Fruit fly (Drosophila melanogaster) whole organism, embryonic: Measurements from ENCODE around the gene P5CDh2.

Experiments
- Ada2b ChIP-seq: fragments of 200-800 bp; sonication (Bioruptor generic); IDR thresholded peaks from 2 replicates; pipeline ENCODE4 v1.3.6; 2022; ENCODE audit warnings: missing biosample characterization, missing genetic modification characterization
- Adf1 ChIP-seq: fragments of 200-800 bp; sonication (Bioruptor generic); IDR thresholded peaks from 2 replicates; pipeline ENCODE4 v1.3.6; 2022; ENCODE audit warnings: missing biosample characterization, missing genetic modification characterization
- CG10274 ChIP-seq: fragments of 200-800 bp; sonication (Bioruptor generic); optimal IDR thresholded peaks from 3 replicates; lab custom pipeline; 2017; ENCODE audit warnings: missing biosample characterization, mild to moderate bottlenecking, missing genetic modification characterization
- CG12299 ChIP-seq: fragments of 200-800 bp; sonication (Bioruptor generic); optimal IDR thresholded peaks from 2 replicates; lab custom pipeline; 2018; ENCODE audit warnings: missing biosample characterization, mild to moderate bottlenecking, missing genetic modification characterization
- CG14965 ChIP-seq: fragments of 200-800 bp; sonication (Bioruptor generic); optimal IDR thresholded peaks from 2 replicates; lab custom pipeline; 2016; ENCODE audit warnings: missing biosample characterization, missing genetic modification characterization, borderline replicate concordance
- CG1529 ChIP-seq: fragments of 200-800 bp; sonication (Bioruptor generic); optimal IDR thresholded peaks from 3 replicates; lab custom pipeline; 2018; ENCODE audit warnings: missing biosample characterization, missing genetic modification characterization
- CG16863 ChIP-seq: fragments of 200-800 bp; sonication (Bioruptor generic); optimal IDR thresholded peaks from 3 replicates; lab custom pipeline; 2016; ENCODE audit warnings: missing biosample characterization, missing genetic modification characterization
- CG1832 ChIP-seq: fragments of 200-800 bp; sonication (Bioruptor generic); optimal IDR thresholded peaks from 2 replicates; lab custom pipeline; 2017; ENCODE audit warnings: missing biosample characterization, mild to moderate bottlenecking, missing genetic modification characterization, inconsistent platforms
- CG31365 ChIP-seq: fragments of 200-800 bp; sonication (Bioruptor generic); optimal IDR thresholded peaks from 2 replicates; lab custom pipeline; 2018; ENCODE audit warnings: missing biosample characterization, mild to moderate bottlenecking, missing genetic modification characterization
- CG33557 ChIP-seq: fragments of 200-800 bp; sonication (Bioruptor generic); optimal IDR thresholded peaks from 2 replicates; lab custom pipeline; 2019; ENCODE audit warnings: missing biosample characterization, mild to moderate bottlenecking, missing genetic modification characterization, moderate library complexity
- CG4730 ChIP-seq: fragments of 200-800 bp; sonication (Bioruptor generic); IDR thresholded peaks from 2 replicates; pipeline ENCODE4 v1.3.6; 2022; ENCODE audit warnings: missing biosample characterization, missing genetic modification characterization
- CG6654 ChIP-seq: fragments of 200-800 bp; sonication (Bioruptor generic); optimal IDR thresholded peaks from 2 replicates; lab custom pipeline; 2017; ENCODE audit warnings: missing biosample characterization, mild to moderate bottlenecking, missing genetic modification characterization
- CG7372 ChIP-seq: fragments of 200-800 bp; sonication (Bioruptor generic); IDR thresholded peaks from 2 replicates; pipeline ENCODE4 v1.3.6; 2022; ENCODE audit warnings: missing biosample characterization, missing genetic modification characterization
- CG7963 ChIP-seq: fragments of 200-800 bp; sonication (Bioruptor generic); IDR thresholded peaks from 3 replicates; pipeline ENCODE4 v1.3.6; 2022; ENCODE audit warnings: missing biosample characterization, missing genetic modification characterization; ENCODE audit not compliant: partially characterized antibody
- CG8388 ChIP-seq: fragments of 200-800 bp; sonication (Bioruptor generic); optimal IDR thresholded peaks from 2 replicates; lab custom pipeline; 2019; ENCODE audit warnings: missing biosample characterization, mild to moderate bottlenecking, missing genetic modification characterization, moderate library complexity
- CG8478 ChIP-seq: fragments of >200 bp; optimal IDR thresholded peaks from 2 replicates; lab custom pipeline; 2018
- CG8765 ChIP-seq: fragments of 200-800 bp; sonication (Bioruptor generic); IDR thresholded peaks from 2 replicates; pipeline ENCODE4 v1.3.6; 2022; ENCODE audit warnings: missing biosample characterization, missing genetic modification characterization
- CG9215 ChIP-seq: fragments of 200-800 bp; sonication (Bioruptor generic); IDR thresholded peaks from 2 replicates; pipeline ENCODE4 v1.3.6; 2022; ENCODE audit warnings: missing biosample characterization, missing genetic modification characterization
- CoRest ChIP-seq: fragments of 200-800 bp; sonication (Bioruptor generic); optimal IDR thresholded peaks from 3 replicates; lab custom pipeline; 2018; ENCODE audit warnings: missing biosample characterization, mild to moderate bottlenecking, missing genetic modification characterization, moderate library complexity
- CrebB ChIP-seq: fragments of 200-800 bp; sonication (Bioruptor generic); optimal IDR thresholded peaks from 3 replicates; lab custom pipeline; 2018; ENCODE audit warnings: missing biosample characterization, mild to moderate bottlenecking, missing genetic modification characterization
- D ChIP-seq, 2 experiments: fragments of 200-800 bp in 1 of 2; fragments of >200 bp in 1 of 2; sonication (Bioruptor generic) in 1 of 2; optimal IDR thresholded peaks; 2 replicates in 1 of 2; 3 replicates in 1 of 2; lab custom pipeline; 2017; ENCODE audit warnings: mild to moderate bottlenecking in 1 of 2, missing biosample characterization in 1 of 2, missing genetic modification characterization in 1 of 2, missing genetic modification reagents in 1 of 2
- Eip74EF ChIP-seq, 2 experiments: fragments of 200-800 bp in 1 of 2; fragments of >200 bp in 1 of 2; sonication (Bioruptor generic) in 1 of 2; optimal IDR thresholded peaks; 2 replicates each; lab custom pipeline; 2017 to 2019; ENCODE audit warnings: missing biosample characterization in 2 of 2, missing genetic modification characterization in 2 of 2, mild to moderate bottlenecking in 1 of 2, moderate library complexity in 1 of 2
- Fer1 ChIP-seq: fragments of 200-800 bp; sonication (Bioruptor generic); optimal IDR thresholded peaks from 2 replicates; lab custom pipeline; 2017; ENCODE audit warnings: missing biosample characterization, mild to moderate bottlenecking, missing genetic modification characterization
- HLH4C ChIP-seq: fragments of 200-800 bp; sonication (Bioruptor generic); IDR thresholded peaks from 3 replicates; pipeline ENCODE4 v1.3.6; 2022; ENCODE audit warnings: missing biosample characterization, missing genetic modification characterization; ENCODE audit not compliant: partially characterized antibody
- HLHmδ ChIP-seq: fragments of 200-800 bp; sonication (Bioruptor generic); optimal IDR thresholded peaks from 2 replicates; lab custom pipeline; 2018; ENCODE audit warnings: missing biosample characterization, mild to moderate bottlenecking, missing genetic modification characterization, moderate library complexity
- Hand ChIP-seq: fragments of 200-800 bp; sonication (Bioruptor generic); optimal IDR thresholded peaks from 2 replicates; lab custom pipeline; 2017; ENCODE audit warnings: mild to moderate bottlenecking, missing biosample characterization, missing genetic modification reagents, missing genetic modification characterization
- NC2β ChIP-seq: fragments of 200-800 bp; sonication (Bioruptor generic); optimal IDR thresholded peaks from 2 replicates; lab custom pipeline; 2016; ENCODE audit warnings: missing biosample characterization, missing genetic modification characterization
- Sin3A ChIP-seq: fragments of >200 bp; optimal IDR thresholded peaks from 2 replicates; lab custom pipeline; 2018
- TFAM ChIP-seq: fragments of 200-800 bp; sonication (Bioruptor generic); optimal IDR thresholded peaks from 2 replicates; lab custom pipeline; 2017; ENCODE audit warnings: missing biosample characterization, missing genetic modification characterization, inconsistent platforms
- Xbp1 ChIP-seq: fragments of 200-800 bp; sonication (Bioruptor generic); optimal IDR thresholded peaks from 3 replicates; lab custom pipeline; 2016; ENCODE audit warnings: missing biosample characterization, mild to moderate bottlenecking, missing genetic modification characterization
- ara ChIP-seq: fragments of 200-800 bp; sonication (Bioruptor generic); IDR thresholded peaks from 2 replicates; pipeline ENCODE4 v1.3.6; 2022; ENCODE audit warnings: missing biosample characterization, missing genetic modification characterization
- chif ChIP-seq, 2 experiments: fragments of 200-800 bp; sonication (Bioruptor generic); optimal IDR thresholded peaks; 3 replicates each; lab custom pipeline; 2016; ENCODE audit warnings: missing biosample characterization in 2 of 2, missing genetic modification characterization in 2 of 2
- disco-r ChIP-seq: fragments of 200-800 bp; sonication (Bioruptor generic); optimal IDR thresholded peaks from 2 replicates; lab custom pipeline; 2016; ENCODE audit warnings: missing biosample characterization, missing genetic modification characterization
- gce ChIP-seq: fragments of 200-800 bp; sonication (Bioruptor generic); IDR thresholded peaks from 3 replicates; pipeline ENCODE4 v1.3.6; 2022; ENCODE audit warnings: missing biosample characterization, missing genetic modification characterization
- gfzf ChIP-seq: fragments of 200-800 bp; sonication (Bioruptor generic); optimal IDR thresholded peaks from 2 replicates; lab custom pipeline; 2016; ENCODE audit warnings: missing biosample characterization, mild to moderate bottlenecking, missing genetic modification characterization, moderate library complexity
- gro ChIP-seq: fragments of 200-800 bp; sonication (Bioruptor generic); optimal IDR thresholded peaks from 2 replicates; lab custom pipeline; 2016; ENCODE audit warnings: missing biosample characterization, missing genetic modification characterization
- gsb ChIP-seq: fragments of 200-800 bp; sonication (Bioruptor generic); IDR thresholded peaks from 2 replicates; pipeline ENCODE4 v1.3.6; 2022; ENCODE audit warnings: missing biosample characterization, missing genetic modification characterization
- ham ChIP-seq: fragments of 200-800 bp; sonication (Bioruptor generic); IDR thresholded peaks from 2 replicates; pipeline ENCODE4 v1.3.6; 2022; ENCODE audit warnings: missing biosample characterization, missing genetic modification characterization
- ind ChIP-seq: fragments of 200-800 bp; sonication (Bioruptor generic); optimal IDR thresholded peaks from 3 replicates; lab custom pipeline; 2016; ENCODE audit warnings: missing biosample characterization, missing genetic modification characterization
- insv ChIP-seq, 2 experiments: fragments of 200-800 bp; sonication (Bioruptor generic); optimal IDR thresholded peaks; 3 replicates each; lab custom pipeline; 2016 to 2018; ENCODE audit warnings: missing biosample characterization in 2 of 2, missing genetic modification characterization in 2 of 2
- kni ChIP-seq: fragments of 200-800 bp; sonication (Bioruptor generic); optimal IDR thresholded peaks from 3 replicates; lab custom pipeline; 2017; ENCODE audit warnings: mild to moderate bottlenecking, missing biosample characterization, missing genetic modification reagents, missing genetic modification characterization
- luna ChIP-seq: fragments of 200-800 bp; sonication (Bioruptor generic); optimal IDR thresholded peaks from 2 replicates; lab custom pipeline; 2016; ENCODE audit warnings: missing biosample characterization, missing genetic modification characterization
- nerfin-2 ChIP-seq: fragments of 200-800 bp; sonication (Bioruptor generic); IDR thresholded peaks from 2 replicates; pipeline ENCODE4 v1.3.6; 2022; ENCODE audit warnings: missing biosample characterization, missing genetic modification characterization; ENCODE audit not compliant: partially characterized antibody
- sc ChIP-seq, 3 experiments: fragments of >200 bp in 2 of 3; fragments of 200-800 bp in 1 of 3; sonication (Bioruptor generic) in 1 of 3; optimal IDR thresholded peaks; 2 replicates in 2 of 3; 3 replicates in 1 of 3; lab custom pipeline; 2017; ENCODE audit warnings: mild to moderate bottlenecking in 1 of 3, missing biosample characterization in 1 of 3, missing genetic modification characterization in 1 of 3, missing genetic modification reagents in 1 of 3
- sisA ChIP-seq: fragments of 200-800 bp; sonication (Bioruptor generic); IDR thresholded peaks from 2 replicates; pipeline ENCODE4 v1.3.6; 2022; ENCODE audit warnings: missing biosample characterization, missing genetic modification characterization
- tll ChIP-seq, 2 experiments: fragments of 200-800 bp in 1 of 2; fragments of >200 bp in 1 of 2; sonication (Bioruptor generic) in 1 of 2; optimal IDR thresholded peaks; 2 replicates each; lab custom pipeline; 2017 to 2019; ENCODE audit warnings: missing biosample characterization in 2 of 2, missing genetic modification characterization in 2 of 2, mild to moderate bottlenecking in 1 of 2, moderate library complexity in 1 of 2
- ttk ChIP-seq: fragments of 200-800 bp; sonication (Bioruptor generic); IDR thresholded peaks from 2 replicates; pipeline ENCODE4 v2.1.2; 2022; ENCODE audit warnings: missing biosample characterization, missing genetic modification characterization
- zen2 ChIP-seq: fragments of 200-800 bp; sonication (Bioruptor generic); IDR thresholded peaks from 3 replicates; pipeline ENCODE4 v1.3.6; 2022; ENCODE audit warnings: missing biosample characterization, missing genetic modification characterization; ENCODE audit not compliant: partially characterized antibody

The P5CDh2 gene

dm6 chr3R:21862137-21862850, 15.4 kb upstream of the P5CDh2 start (continued):
- TF ChIP-seq kni (GFP tag; lab: Kevin White, UChicago) (peak; percentile 65), Hand (GFP tag; lab: Kevin White, UChicago) (peak; percentile 25), CG33557 (GFP tag; lab: Kevin White, UChicago) (peak; percentile 79), ind (GFP tag; lab: Kevin White, UChicago) (peak; percentile 39), Ada2b (peak; percentile 22; the same call in 1 of the 2 replicates), CG9215 (no peak), sc (optimal IDR thresholded peaks at IDR 0.05; lab: Kevin White, UChicago) (no peak), sc (GFP tag; optimal IDR thresholded peaks at IDR 0.05; lab: Kevin White, UChicago) (peak; percentile 80), CG4730 (peak; percentile 50; the same call in 1 of the 2 replicates), chif (GFP tag; optimal IDR thresholded peaks at IDR 0.05; lab: Kevin White, UChicago) (peak in 1 of 2 experiments; percentile 81), CG7372 (GFP tag; lab: Robert Waterston, UW) (peak; percentile 52; the same call in 1 of the 2 replicates), CG1832 (GFP tag; lab: Kevin White, UChicago) (no peak), ara (peak; percentile 90), NC2β (GFP tag; lab: Kevin White, UChicago) (peak; percentile 52), zen2 (GFP tag; lab: Robert Waterston, UW) (no peak), Sin3A (lab: Kevin White, UChicago) (no peak), CoRest (tag; lab: Kevin White, UChicago) (peak; percentile 88), luna (GFP tag; lab: Kevin White, UChicago) (no peak), CG7963 (no peak), CG8388 (GFP tag; lab: Kevin White, UChicago) (peak; percentile 95), Eip74EF (GFP tag; optimal IDR thresholded peaks at IDR 0.05; lab: Kevin White, UChicago) (peak in 1 of 2 experiments; percentile 81), CG8765 (GFP tag; lab: Robert Waterston, UW) (no peak), tll (GFP tag; optimal IDR thresholded peaks at IDR 0.05; lab: Kevin White, UChicago) (no peak), D (optimal IDR thresholded peaks at IDR 0.05; lab: Kevin White, UChicago) (no peak), D (GFP tag; optimal IDR thresholded peaks at IDR 0.05; lab: Kevin White, UChicago) (peak; percentile 80), CG14965 (GFP tag; lab: Kevin White, UChicago) (no peak), CG31365 (tag; lab: Kevin White, UChicago) (peak; percentile 34), Fer1 (GFP tag; lab: Kevin White, UChicago) (peak; percentile 31), gsb (GFP tag; lab: Robert Waterston, UW) (no peak), sisA (GFP tag; lab: Robert Waterston, UW) (peak; percentile 74), Xbp1 (peak; percentile 81), CG16863 (peak; percentile 26), gce (GFP tag; lab: Robert Waterston, UW) (peak; percentile 81), CrebB (tag; lab: Kevin White, UChicago) (peak; percentile 62), CG1529 (GFP tag; lab: Kevin White, UChicago) (peak; percentile 86), TFAM (GFP tag; lab: Kevin White, UChicago) (peak; percentile 11), ham (GFP tag; lab: Robert Waterston, UW) (no peak), HLH4C (GFP tag; lab: Robert Waterston, UW) (no peak), gro (no peak), nerfin-2 (no peak), CG12299 (tag; lab: Kevin White, UChicago) (peak; percentile 85), CG10274 (GFP tag; lab: Kevin White, UChicago) (no peak), ttk (GFP tag; lab: Robert Waterston, UW) (peak; percentile 76), Adf1 (GFP tag; lab: Robert Waterston, UW) (no peak), CG6654 (GFP tag; lab: Kevin White, UChicago) (peak; percentile 8), HLHmδ (GFP tag; lab: Kevin White, UChicago) (no peak), insv (GFP tag; optimal IDR thresholded peaks at IDR 0.05; lab: Kevin White, UChicago) (peak in 1 of 2 experiments; percentile 2), gfzf (no peak), disco-r (peak; percentile 47), CG8478 (no peak)
